Worm (Caenorhabditis elegans) whole organism, late embryonic: Measurements from ENCODE around the gene ilys-4.

Experiments used
- ceh-14 ChIP-seq: sonication (generic microtip); optimal IDR thresholded peaks from 2 replicates; lab custom pipeline; 2016; ENCODE audit warnings: missing genotype, missing genetic modification characterization, missing compliant biosample characterization
- ceh-48 ChIP-seq: sonication (generic microtip); optimal IDR thresholded peaks from 2 replicates; lab custom pipeline; 2016; ENCODE audit warnings: missing genetic modification characterization, inconsistent platforms, missing compliant biosample characterization
- fkh-10 ChIP-seq: fragments of 150-350 bp; optimal IDR thresholded peaks from 2 replicates; lab custom pipeline; 2014; ENCODE audit warnings: missing biosample characterization, missing genetic modification reagents, missing genetic modification characterization
- mec-3 ChIP-seq: sonication (generic microtip); optimal IDR thresholded peaks from 2 replicates; lab custom pipeline; 2016; ENCODE audit warnings: borderline replicate concordance, missing genetic modification characterization, missing compliant biosample characterization
- nfya-1 ChIP-seq: sonication (generic microtip); optimal IDR thresholded peaks from 2 replicates; lab custom pipeline; 2017; ENCODE audit warnings: missing genetic modification characterization, mild to moderate bottlenecking, missing compliant biosample characterization, antibody characterized with exemption, moderate library complexity
- pag-3 ChIP-seq: sonication (generic microtip); optimal IDR thresholded peaks from 2 replicates; lab custom pipeline; 2016; ENCODE audit warnings: missing compliant biosample characterization, missing genetic modification characterization, borderline replicate concordance
- pqm-1 ChIP-seq: sonication (generic microtip); optimal IDR thresholded peaks from 2 replicates; lab custom pipeline; 2016; ENCODE audit warnings: missing genetic modification characterization, missing compliant biosample characterization
- sox-2 ChIP-seq: fragments of 200-800 bp; sonication (Bioruptor generic); IDR thresholded peaks from 2 replicates; pipeline ENCODE4 v1.3.6; 2022; ENCODE audit warnings: missing genetic modification reagents, missing genetic modification characterization, missing compliant biosample characterization
- tbx-2 ChIP-seq: sonication (generic microtip); optimal IDR thresholded peaks from 2 replicates; lab custom pipeline; 2016; ENCODE audit warnings: missing genetic modification characterization, missing compliant biosample characterization
- unc-55 ChIP-seq: sonication (generic microtip); optimal IDR thresholded peaks from 2 replicates; lab custom pipeline; 2017; ENCODE audit warnings: missing biosample characterization, missing genetic modification reagents, missing genetic modification characterization
- ztf-16 ChIP-seq: sonication (generic microtip); optimal IDR thresholded peaks from 2 replicates; lab custom pipeline; 2017; ENCODE audit warnings: missing genetic modification characterization, missing compliant biosample characterization

DNA sequence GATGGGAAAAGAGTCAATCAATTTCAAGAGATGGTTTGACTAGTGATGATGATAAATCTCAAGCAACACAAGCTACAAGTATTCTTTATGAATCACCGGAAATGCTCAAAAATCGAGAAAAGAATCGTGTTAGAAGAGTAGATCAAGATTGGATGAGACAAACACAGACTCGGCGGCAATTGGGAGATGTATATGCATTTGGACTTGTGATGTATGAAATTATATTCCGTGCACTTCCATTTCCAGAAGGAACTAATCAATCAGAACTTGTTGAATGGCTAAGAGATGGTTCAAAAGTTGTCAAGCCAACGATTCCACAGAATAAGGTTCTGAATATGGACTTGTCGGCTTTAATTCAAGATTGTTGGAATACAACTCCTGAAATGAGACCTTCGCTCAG lies 34.5 kb upstream of the ilys-4 start:
- TF ChIP-seq pag-3 (tag; lab: Kevin White, UChicago) (no peak), sox-2 (GFP tag; lab: Robert Waterston, UW) (no peak), ceh-48 (tag; lab: Kevin White, UChicago) (no peak), nfya-1 (tag; lab: Kevin White, UChicago) (no peak), mec-3 (tag; lab: Kevin White, UChicago) (no peak), ceh-14 (tag; lab: Kevin White, UChicago) (no peak), pqm-1 (tag; lab: Kevin White, UChicago) (no peak), unc-55 (GFP tag; lab: Kevin White, UChicago) (no peak), ztf-16 (tag; lab: Kevin White, UChicago) (no peak), fkh-10 (GFP tag; lab: Kevin White, UChicago) (no peak), tbx-2 (no peak)
